Fruit fly (Drosophila melanogaster) whole organism, embryonic: Measurements from ENCODE around the gene CG7914.

Experiments
- B-H1 ChIP-seq: fragments of 200-800 bp; sonication (Bioruptor generic); IDR thresholded peaks from 3 replicates; pipeline ENCODE4 v1.3.6; 2022; ENCODE audit warnings: missing biosample characterization, missing genetic modification characterization
- B-H2 ChIP-seq: fragments of 200-800 bp; sonication (Bioruptor generic); optimal IDR thresholded peaks from 2 replicates; lab custom pipeline; 2018; ENCODE audit warnings: missing biosample characterization, mild to moderate bottlenecking, missing genetic modification characterization
- CG11504 ChIP-seq: fragments of 200-800 bp; sonication (Bioruptor generic); optimal IDR thresholded peaks from 3 replicates; lab custom pipeline; 2019; ENCODE audit warnings: missing biosample characterization, mild to moderate bottlenecking, missing genetic modification characterization, moderate library complexity
- CG12299 ChIP-seq: fragments of 200-800 bp; sonication (Bioruptor generic); optimal IDR thresholded peaks from 2 replicates; lab custom pipeline; 2018; ENCODE audit warnings: missing biosample characterization, mild to moderate bottlenecking, missing genetic modification characterization
- CG13424 ChIP-seq: fragments of 200-800 bp; sonication (Bioruptor generic); optimal IDR thresholded peaks from 2 replicates; lab custom pipeline; 2019; ENCODE audit warnings: missing biosample characterization, mild to moderate bottlenecking, missing genetic modification characterization, moderate library complexity
- CG15011 ChIP-seq: fragments of 200-800 bp; sonication (Bioruptor generic); optimal IDR thresholded peaks from 3 replicates; lab custom pipeline; 2018; ENCODE audit warnings: missing biosample characterization, mild to moderate bottlenecking, missing genetic modification characterization
- CG17186 ChIP-seq: fragments of 200-800 bp; sonication (Bioruptor generic); optimal IDR thresholded peaks from 3 replicates; lab custom pipeline; 2017; ENCODE audit warnings: missing biosample characterization, missing genetic modification reagents, missing genetic modification characterization
- CG1792 ChIP-seq: fragments of 200-800 bp; sonication (Bioruptor generic); optimal IDR thresholded peaks from 2 replicates; lab custom pipeline; 2016; ENCODE audit warnings: missing biosample characterization, missing genetic modification characterization
- CG18476 ChIP-seq: fragments of 200-800 bp; sonication (Bioruptor generic); optimal IDR thresholded peaks from 2 replicates; lab custom pipeline; 2016; ENCODE audit warnings: missing biosample characterization, mild to moderate bottlenecking, missing genetic modification characterization
- CG2712 ChIP-seq: fragments of 200-800 bp; optimal IDR thresholded peaks from 3 replicates; lab custom pipeline; 2019; ENCODE audit warnings: missing biosample characterization, mild to moderate bottlenecking, missing genetic modification characterization, moderate library complexity
- CG32772 ChIP-seq: fragments of 200-800 bp; sonication (Bioruptor generic); IDR thresholded peaks from 2 replicates; pipeline ENCODE4 v1.3.6; 2022; ENCODE audit warnings: missing biosample characterization, missing genetic modification characterization
- CG3281 ChIP-seq: fragments of 200-800 bp; sonication (Bioruptor generic); optimal IDR thresholded peaks from 3 replicates; lab custom pipeline; 2017; ENCODE audit warnings: missing biosample characterization, mild to moderate bottlenecking, missing genetic modification characterization
- CG5953 ChIP-seq: fragments of 200-800 bp; sonication (Bioruptor generic); IDR thresholded peaks from 2 replicates; pipeline ENCODE4 v1.3.6; 2022; ENCODE audit warnings: missing biosample characterization, missing genetic modification characterization
- CG6254 ChIP-seq: fragments of 200-800 bp; sonication (Bioruptor generic); optimal IDR thresholded peaks from 3 replicates; lab custom pipeline; 2017; ENCODE audit warnings: mild to moderate bottlenecking, missing biosample characterization, missing genetic modification reagents, missing genetic modification characterization
- CG9215 ChIP-seq: fragments of 200-800 bp; sonication (Bioruptor generic); IDR thresholded peaks from 2 replicates; pipeline ENCODE4 v1.3.6; 2022; ENCODE audit warnings: missing biosample characterization, missing genetic modification characterization
- CG9437 ChIP-seq: fragments of 200-800 bp; sonication (Bioruptor generic); optimal IDR thresholded peaks from 2 replicates; lab custom pipeline; 2018; ENCODE audit warnings: missing biosample characterization, mild to moderate bottlenecking, missing genetic modification characterization
- CG9609 ChIP-seq: fragments of 200-800 bp; sonication (Bioruptor generic); optimal IDR thresholded peaks from 3 replicates; lab custom pipeline; 2016; ENCODE audit warnings: missing biosample characterization, missing genetic modification characterization
- CG9817 ChIP-seq: fragments of 200-800 bp; sonication (Bioruptor generic); optimal IDR thresholded peaks from 2 replicates; lab custom pipeline; 2018; ENCODE audit warnings: missing biosample characterization, mild to moderate bottlenecking, missing genetic modification characterization, moderate library complexity
- Dll ChIP-seq: fragments of 200-800 bp; sonication (Bioruptor generic); IDR thresholded peaks from 4 replicates; pipeline ENCODE4 v1.3.6; 2022; ENCODE audit warnings: missing biosample characterization, missing genetic modification characterization; ENCODE audit not compliant: partially characterized antibody
- ERR ChIP-seq: fragments of 200-800 bp; sonication (Bioruptor generic); optimal IDR thresholded peaks from 2 replicates; lab custom pipeline; 2016; ENCODE audit warnings: missing biosample characterization, missing genetic modification characterization
- HHEX ChIP-seq: fragments of 200-800 bp; sonication (Bioruptor generic); optimal IDR thresholded peaks from 3 replicates; lab custom pipeline; 2017; ENCODE audit warnings: missing biosample characterization, mild to moderate bottlenecking, missing genetic modification characterization, missing genetic modification reagents
- Jarid2 ChIP-seq: fragments of 200-800 bp; sonication (Bioruptor generic); optimal IDR thresholded peaks from 3 replicates; lab custom pipeline; 2017; ENCODE audit warnings: mild to moderate bottlenecking, missing biosample characterization, missing genetic modification reagents, missing genetic modification characterization
- Kr ChIP-seq: fragments of 200-800 bp; sonication (Bioruptor generic); optimal IDR thresholded peaks from 2 replicates; lab custom pipeline; 2017; ENCODE audit warnings: missing biosample characterization, mild to moderate bottlenecking, missing genetic modification characterization
- Lhr ChIP-seq: fragments of 200-800 bp; sonication (Bioruptor generic); optimal IDR thresholded peaks from 3 replicates; lab custom pipeline; 2017; ENCODE audit warnings: mild to moderate bottlenecking, missing biosample characterization, missing genetic modification reagents, missing genetic modification characterization
- Lpt ChIP-seq: fragments of >200 bp; optimal IDR thresholded peaks from 2 replicates; lab custom pipeline; 2018; ENCODE audit warnings: missing biosample characterization, missing genetic modification characterization
- MTF-1 ChIP-seq: fragments of 200-800 bp; sonication (Bioruptor generic); optimal IDR thresholded peaks from 2 replicates; lab custom pipeline; 2018; ENCODE audit warnings: missing biosample characterization, mild to moderate bottlenecking, missing genetic modification characterization, borderline replicate concordance
- Meics ChIP-seq: fragments of 200-800 bp; sonication (Bioruptor generic); optimal IDR thresholded peaks from 2 replicates; lab custom pipeline; 2017; ENCODE audit warnings: missing biosample characterization, mild to moderate bottlenecking, missing genetic modification characterization
- PHDP ChIP-seq: fragments of 200-800 bp; sonication (Bioruptor generic); optimal IDR thresholded peaks from 3 replicates; lab custom pipeline; 2018; ENCODE audit warnings: missing biosample characterization, mild to moderate bottlenecking, missing genetic modification characterization, moderate library complexity
- Pdp1 ChIP-seq, 2 experiments: fragments of 200-800 bp; sonication (Bioruptor generic); optimal IDR thresholded peaks; 3 replicates each; lab custom pipeline; 2016; ENCODE audit warnings: missing biosample characterization in 2 of 2, missing genetic modification characterization in 2 of 2, mild to moderate bottlenecking in 1 of 2, moderate library complexity in 1 of 2
- Xbp1 ChIP-seq: fragments of 200-800 bp; sonication (Bioruptor generic); optimal IDR thresholded peaks from 3 replicates; lab custom pipeline; 2016; ENCODE audit warnings: missing biosample characterization, mild to moderate bottlenecking, missing genetic modification characterization
- YL-1 ChIP-seq: fragments of 200-800 bp; sonication (Bioruptor generic); optimal IDR thresholded peaks from 3 replicates; lab custom pipeline; 2017; ENCODE audit warnings: missing biosample characterization, mild to moderate bottlenecking, missing genetic modification characterization
- amos ChIP-seq: fragments of 200-800 bp; sonication (Bioruptor generic); IDR thresholded peaks from 2 replicates; pipeline ENCODE4 v1.3.6; 2022; ENCODE audit warnings: missing biosample characterization, missing genetic modification characterization; ENCODE audit not compliant: partially characterized antibody
- bab2 ChIP-seq: fragments of 200-800 bp; sonication (Bioruptor generic); optimal IDR thresholded peaks from 2 replicates; lab custom pipeline; 2016; ENCODE audit warnings: missing biosample characterization, missing genetic modification characterization
- btn ChIP-seq: fragments of 200-800 bp; sonication (Bioruptor generic); optimal IDR thresholded peaks from 2 replicates; lab custom pipeline; 2016; ENCODE audit warnings: missing biosample characterization, missing genetic modification characterization
- chinmo ChIP-seq: fragments of 200-800 bp; sonication (Bioruptor generic); IDR thresholded peaks from 4 replicates; pipeline ENCODE4 v1.3.6; 2022; ENCODE audit warnings: missing biosample characterization, missing genetic modification characterization; ENCODE audit not compliant: partially characterized antibody
- chm ChIP-seq: fragments of 200-800 bp; sonication (Bioruptor generic); IDR thresholded peaks from 2 replicates; pipeline ENCODE4 v1.3.6; 2022; ENCODE audit warnings: missing biosample characterization, missing genetic modification characterization
- dati ChIP-seq: fragments of 200-800 bp; sonication (Bioruptor generic); IDR thresholded peaks from 2 replicates; pipeline ENCODE4 v1.3.6; 2022; ENCODE audit warnings: missing biosample characterization, missing genetic modification characterization
- dpn ChIP-seq, 2 experiments: fragments of 200-800 bp; sonication (Bioruptor generic); optimal IDR thresholded peaks; 3 replicates each; lab custom pipeline; 2016; ENCODE audit warnings: missing biosample characterization in 2 of 2, missing genetic modification characterization in 2 of 2
- gcm2 ChIP-seq: fragments of 200-800 bp; sonication (Bioruptor generic); optimal IDR thresholded peaks from 2 replicates; lab custom pipeline; 2016; ENCODE audit warnings: missing biosample characterization, missing genetic modification characterization
- hbn ChIP-seq: fragments of 200-800 bp; sonication (Bioruptor generic); IDR thresholded peaks from 2 replicates; pipeline ENCODE4 v1.3.6; 2022; ENCODE audit warnings: missing biosample characterization, missing genetic modification characterization; ENCODE audit not compliant: partially characterized antibody
- mam ChIP-seq: fragments of 200-800 bp; sonication (Bioruptor generic); optimal IDR thresholded peaks from 3 replicates; lab custom pipeline; 2016; ENCODE audit warnings: missing biosample characterization, missing genetic modification characterization
- otp ChIP-seq: fragments of 200-800 bp; sonication (Bioruptor generic); IDR thresholded peaks from 3 replicates; pipeline ENCODE4, ENCODE4 v1.3.6; 2022; ENCODE audit warnings: missing biosample characterization, missing genetic modification characterization
- pita ChIP-seq: fragments of 200-800 bp; sonication (Bioruptor generic); optimal IDR thresholded peaks from 2 replicates; lab custom pipeline; 2017; ENCODE audit warnings: missing biosample characterization, mild to moderate bottlenecking, missing genetic modification characterization
- salm ChIP-seq: fragments of 200-800 bp; sonication (Bioruptor generic); optimal IDR thresholded peaks from 2 replicates; lab custom pipeline; 2018; ENCODE audit warnings: missing biosample characterization, mild to moderate bottlenecking, missing genetic modification characterization
- sc ChIP-seq, 3 experiments: fragments of >200 bp in 2 of 3; fragments of 200-800 bp in 1 of 3; sonication (Bioruptor generic) in 1 of 3; optimal IDR thresholded peaks; 2 replicates in 2 of 3; 3 replicates in 1 of 3; lab custom pipeline; 2017; ENCODE audit warnings: mild to moderate bottlenecking in 1 of 3, missing biosample characterization in 1 of 3, missing genetic modification characterization in 1 of 3, missing genetic modification reagents in 1 of 3
- schlank ChIP-seq: fragments of 200-800 bp; sonication (Bioruptor generic); optimal IDR thresholded peaks from 2 replicates; lab custom pipeline; 2018; ENCODE audit warnings: missing biosample characterization, mild to moderate bottlenecking, missing genetic modification characterization
- scrt ChIP-seq: fragments of 200-800 bp; sonication (Bioruptor generic); optimal IDR thresholded peaks from 2 replicates; lab custom pipeline; 2018; ENCODE audit warnings: missing biosample characterization, mild to moderate bottlenecking, missing genetic modification characterization, moderate library complexity
- seq ChIP-seq: fragments of 200-800 bp; sonication (Bioruptor generic); IDR thresholded peaks from 2 replicates; pipeline ENCODE4 v1.3.6; 2022; ENCODE audit warnings: missing biosample characterization, missing genetic modification characterization
- sima ChIP-seq: fragments of 200-800 bp; sonication (Bioruptor generic); optimal IDR thresholded peaks from 2 replicates; lab custom pipeline; 2016; ENCODE audit warnings: missing biosample characterization, missing genetic modification characterization

The CG7914 gene

dm6 chrX:19154998-19155397 is 38.2 kb downstream of the CG7914 start (continued):
- no peak for TF ChIP-seq chinmo (GFP tag; lab: Robert Waterston, UW)
- peak; percentile 67 for TF ChIP-seq CG17186
- peak; percentile 94 for TF ChIP-seq bab2 (GFP tag; lab: Kevin White, UChicago)
- peak; percentile 86 for TF ChIP-seq CG13424 (tag; lab: Kevin White, UChicago)
- no peak for TF ChIP-seq Lpt (GFP tag; lab: Kevin White, UChicago)
- peak; percentile 75 for TF ChIP-seq MTF-1 (GFP tag; lab: Kevin White, UChicago)
- no peak for TF ChIP-seq hbn (GFP tag; lab: Robert Waterston, UW)
- peak; percentile 43 for TF ChIP-seq ERR (GFP tag; lab: Kevin White, UChicago)
- peak; percentile 86 for TF ChIP-seq CG9609 (GFP tag; lab: Kevin White, UChicago)
- peak; percentile 78 for TF ChIP-seq Lhr
- TF ChIP-seq CG12299 (tag; lab: Kevin White, UChicago), result peak; percentile 8
- TF ChIP-seq chm (GFP tag; lab: Robert Waterston, UW), result peak; percentile 93
- TF ChIP-seq dpn (GFP tag; optimal IDR thresholded peaks at IDR 0.05; lab: Kevin White, UChicago), result peak; percentile 78 to 83
- peak; percentile 93 for TF ChIP-seq otp (GFP tag; lab: Robert Waterston, UW)
- TF ChIP-seq btn (GFP tag; lab: Kevin White, UChicago), result peak; percentile 87
- no peak for TF ChIP-seq B-H2 (GFP tag; lab: Kevin White, UChicago)
- peak; percentile 72 for TF ChIP-seq HHEX (GFP tag; lab: Kevin White, UChicago)
- peak; percentile 8 for TF ChIP-seq CG3281
- peak; percentile 60 for TF ChIP-seq sima (GFP tag; lab: Kevin White, UChicago)
- TF ChIP-seq Kr (GFP tag; lab: Kevin White, UChicago), result peak; percentile 15
- TF ChIP-seq CG32772 (GFP tag; lab: Robert Waterston, UW), result peak; percentile 87
- TF ChIP-seq Pdp1 (GFP tag; optimal IDR thresholded peaks at IDR 0.05; lab: Kevin White, UChicago), result peak; percentile 82 to 93
- peak; percentile 45 for TF ChIP-seq Jarid2 (GFP tag; lab: Kevin White, UChicago)
- TF ChIP-seq CG9437 (GFP tag; lab: Kevin White, UChicago), result peak; percentile 65
- TF ChIP-seq CG2712 (tag; lab: Kevin White, UChicago), result peak; percentile 95
- peak; percentile 29; the same call in 1 of the 2 replicates for TF ChIP-seq seq (GFP tag; lab: Robert Waterston, UW)
- TF ChIP-seq CG6254 (GFP tag; lab: Kevin White, UChicago), result peak; percentile 91
- TF ChIP-seq CG11504 (tag; lab: Kevin White, UChicago), result peak; percentile 85
- TF ChIP-seq Meics (GFP tag; lab: Kevin White, UChicago), result peak; percentile 48
- peak; percentile 83 for TF ChIP-seq Xbp1 (GFP tag; lab: Kevin White, UChicago)
- peak; percentile 34 for TF ChIP-seq gcm2
- TF ChIP-seq YL-1 (GFP tag; lab: Kevin White, UChicago), result peak; percentile 7
- no peak for TF ChIP-seq sc (optimal IDR thresholded peaks at IDR 0.05; lab: Kevin White, UChicago)
- peak; percentile 88 for TF ChIP-seq sc (GFP tag; optimal IDR thresholded peaks at IDR 0.05; lab: Kevin White, UChicago)
- peak; percentile 75 for TF ChIP-seq salm
- peak; percentile 66 for TF ChIP-seq mam (GFP tag; lab: Kevin White, UChicago)
- no peak for TF ChIP-seq pita (GFP tag; lab: Kevin White, UChicago)
- TF ChIP-seq amos (GFP tag; lab: Robert Waterston, UW), result no peak
- TF ChIP-seq scrt (GFP tag; lab: Kevin White, UChicago), result peak; percentile 46
- TF ChIP-seq CG18476 (GFP tag; lab: Kevin White, UChicago), result peak; percentile 65
- TF ChIP-seq CG9817 (tag; lab: Kevin White, UChicago), result peak; percentile 35
- peak; percentile 72 for TF ChIP-seq dati (GFP tag; lab: Robert Waterston, UW)
- TF ChIP-seq PHDP, result peak; percentile 81
- peak; percentile 81 for TF ChIP-seq CG5953 (GFP tag; lab: Robert Waterston, UW)
- peak; percentile 54 for TF ChIP-seq CG9215 (GFP tag; lab: Robert Waterston, UW)
- TF ChIP-seq CG1792, result peak; percentile 73
- TF ChIP-seq Dll (GFP tag; lab: Robert Waterston, UW), result no peak
- peak; percentile 67 for TF ChIP-seq B-H1 (GFP tag; lab: Robert Waterston, UW)
- no peak for TF ChIP-seq CG15011 (GFP tag; lab: Kevin White, UChicago)
- TF ChIP-seq schlank (tag; lab: Kevin White, UChicago), result peak; percentile 23
